Fruit fly (Drosophila melanogaster): ENCODE measurements around the gene CG2747.

Gene CG2747

dm6 chr3R:7990799-7991423 lies 39.7 kb downstream of the CG2747 start:
- TF ChIP-seq CG15710 (tag; optimal IDR thresholded peaks at IDR 0.05) (no peak), CG14655 (GFP tag; optimal IDR thresholded peaks at IDR 0.05) (no peak), CG13204 (GFP tag; optimal IDR thresholded peaks at IDR 0.05) (no peak), EcR (GFP tag; optimal IDR thresholded peaks at IDR 0.05) (peak; percentile 13), fd96Ca (GFP tag; IDR thresholded peaks at IDR 0.05) (0 out of 3 replicates have a peak, but pooled peaks have one; percentile 14), CG8159 (tag; optimal IDR thresholded peaks at IDR 0.05) (no peak), CG4496 (GFP tag; IDR thresholded peaks at IDR 0.05) (no peak), rn (GFP tag; IDR thresholded peaks at IDR 0.05) (no peak), CG34367 (tag; optimal IDR thresholded peaks at IDR 0.05) (no peak), Pif1B (GFP tag; optimal IDR thresholded peaks at IDR 0.05) (no peak), Pif1A (GFP tag; optimal IDR thresholded peaks at IDR 0.05) (no peak)

dm6 chr3R:7990257-7990656 lies 40.3 kb downstream of the CG2747 start:
- TF ChIP-seq CG14655 (GFP tag; optimal IDR thresholded peaks at IDR 0.05) (no peak), CG32121 (GFP tag; IDR thresholded peaks at IDR 0.05) (no peak), EcR (GFP tag; optimal IDR thresholded peaks at IDR 0.05) (no peak), Pif1B (GFP tag; optimal IDR thresholded peaks at IDR 0.05) (no peak), CG34367 (tag; optimal IDR thresholded peaks at IDR 0.05) (no peak), fd96Ca (GFP tag; IDR thresholded peaks at IDR 0.05) (no peak), CG15710 (tag; optimal IDR thresholded peaks at IDR 0.05) (no peak), D1 (tag; optimal IDR thresholded peaks at IDR 0.05) (no peak), CG10348 (GFP tag; IDR thresholded peaks at IDR 0.05) (no peak), CG8301 (tag; optimal IDR thresholded peaks at IDR 0.05) (no peak), CG17806 (tag; optimal IDR thresholded peaks at IDR 0.05) (no peak), CG13204 (GFP tag; optimal IDR thresholded peaks at IDR 0.05) (no peak), CG4496 (GFP tag; IDR thresholded peaks at IDR 0.05) (no peak), CG9948 (tag; optimal IDR thresholded peaks at IDR 0.05) (no peak), Snoo (tag; optimal IDR thresholded peaks at IDR 0.05) (no peak), CG8159 (tag; optimal IDR thresholded peaks at IDR 0.05) (no peak), Pif1A (GFP tag; optimal IDR thresholded peaks at IDR 0.05) (no peak), gl (tag; optimal IDR thresholded peaks at IDR 0.05) (no peak)

dm6 chr3R:7981396-7981795 lies 49.2 kb downstream of the CG2747 start:
- TF ChIP-seq D1 (tag; optimal IDR thresholded peaks at IDR 0.05) (peak; percentile 83), CG13204 (GFP tag; optimal IDR thresholded peaks at IDR 0.05) (no peak)

dm6 chr3R:7980222-7980621 lies 50.4 kb downstream of the CG2747 start, which contains the start of gene Sfp84E:
Gene Sfp84E, minus strand, starts transcription at chr3R:7980322.
- no peak for TF ChIP-seq CG14655 (GFP tag; optimal IDR thresholded peaks at IDR 0.05)
- no peak for TF ChIP-seq CG8301 (tag; optimal IDR thresholded peaks at IDR 0.05)
- TF ChIP-seq D1 (tag; optimal IDR thresholded peaks at IDR 0.05), result no peak
- no peak for TF ChIP-seq CG4496 (GFP tag; IDR thresholded peaks at IDR 0.05)
- TF ChIP-seq rn (GFP tag; IDR thresholded peaks at IDR 0.05), result no peak
- no peak for TF ChIP-seq CG8159 (tag; optimal IDR thresholded peaks at IDR 0.05)
- no peak for TF ChIP-seq Ets98B (GFP tag; IDR thresholded peaks at IDR 0.05)
- TF ChIP-seq fd96Ca (GFP tag; IDR thresholded peaks at IDR 0.05), result no peak
- no peak for TF ChIP-seq Pif1B (GFP tag; optimal IDR thresholded peaks at IDR 0.05)
- TF ChIP-seq CG13204 (GFP tag; optimal IDR thresholded peaks at IDR 0.05), result no peak
- no peak for TF ChIP-seq gl (tag; optimal IDR thresholded peaks at IDR 0.05)
- no peak for TF ChIP-seq CG9948 (tag; optimal IDR thresholded peaks at IDR 0.05)
- TF ChIP-seq CG32121 (GFP tag; IDR thresholded peaks at IDR 0.05), result no peak
- no peak for TF ChIP-seq CG15710 (tag; optimal IDR thresholded peaks at IDR 0.05)
- no peak for TF ChIP-seq CG12605 (GFP tag; IDR thresholded peaks at IDR 0.05)
- no peak for TF ChIP-seq CG10348 (GFP tag; IDR thresholded peaks at IDR 0.05)
- TF ChIP-seq CG34367 (tag; optimal IDR thresholded peaks at IDR 0.05), result no peak
- no peak for TF ChIP-seq CG17806 (tag; optimal IDR thresholded peaks at IDR 0.05)
- no peak for TF ChIP-seq EcR (GFP tag; optimal IDR thresholded peaks at IDR 0.05)

dm6 chr3R:7978379-7979009 lies 52.1 kb downstream of the CG2747 start, which contains the start of the genes CD98hc and Os-C:
Gene CD98hc, minus strand, starts transcription at chr3R:7978428.
Gene Os-C, plus strand, starts transcription at chr3R:7978959.
- TF ChIP-seq gl (tag; optimal IDR thresholded peaks at IDR 0.05) (no peak), CG12605 (GFP tag; IDR thresholded peaks at IDR 0.05) (0 out of 2 replicates have a peak, but pooled peaks have one; percentile 17)

dm6 chr3R:7977011-7977925 lies 53.3 kb downstream of the CG2747 start:
- TF ChIP-seq EcR (GFP tag; optimal IDR thresholded peaks at IDR 0.05) (no peak), CG8159 (tag; optimal IDR thresholded peaks at IDR 0.05) (peak; percentile 16), CG14655 (GFP tag; optimal IDR thresholded peaks at IDR 0.05) (no peak), Pif1B (GFP tag; optimal IDR thresholded peaks at IDR 0.05) (no peak), CG4496 (GFP tag; IDR thresholded peaks at IDR 0.05) (0 out of 3 replicates have a peak, but pooled peaks have one; percentile 31), CG34367 (tag; optimal IDR thresholded peaks at IDR 0.05) (peak; percentile 8)
